Fruit fly (Drosophila melanogaster) whole organism, embryonic: ENCODE measurements around the gene trx.

Experiments used
- Atf6 ChIP-seq: fragments of 200-800 bp; sonication (Bioruptor generic); IDR thresholded peaks from 2 replicates; pipeline ENCODE4 v1.3.6; 2022; ENCODE audit warnings: missing biosample characterization, missing genetic modification characterization
- B-H1 ChIP-seq: fragments of 200-800 bp; sonication (Bioruptor generic); IDR thresholded peaks from 3 replicates; pipeline ENCODE4 v1.3.6; 2022; ENCODE audit warnings: missing biosample characterization, missing genetic modification characterization
- BEAF-32 ChIP-seq: fragments of 200-800 bp; sonication (Bioruptor generic); optimal IDR thresholded peaks from 3 replicates; lab custom pipeline; 2017; ENCODE audit warnings: missing biosample characterization, missing genetic modification characterization, mild to moderate bottlenecking, moderate library complexity, missing genetic modification reagents
- Bdp1 ChIP-seq: fragments of 200-800 bp; sonication (Bioruptor generic); optimal IDR thresholded peaks from 3 replicates; lab custom pipeline; 2016; ENCODE audit warnings: missing biosample characterization, missing genetic modification characterization
- CG10147 ChIP-seq: fragments of 200-800 bp; sonication (Bioruptor generic); optimal IDR thresholded peaks from 2 replicates; lab custom pipeline; 2019; ENCODE audit warnings: missing biosample characterization, mild to moderate bottlenecking, missing genetic modification characterization, moderate library complexity
- CG11696 ChIP-seq: fragments of 200-800 bp; sonication (Bioruptor generic); IDR thresholded peaks from 2 replicates; pipeline ENCODE4 v1.3.6; 2022; ENCODE audit warnings: missing biosample characterization, missing genetic modification characterization
- CG14441 ChIP-seq: fragments of 200-800 bp; sonication (Bioruptor generic); IDR thresholded peaks from 2 replicates; pipeline ENCODE4 v1.3.6; 2022; ENCODE audit warnings: missing biosample characterization, missing genetic modification characterization
- CG15073 ChIP-seq: fragments of 200-800 bp; sonication (Bioruptor generic); optimal IDR thresholded peaks from 2 replicates; lab custom pipeline; 2016; ENCODE audit warnings: missing biosample characterization, missing genetic modification characterization
- CG1529 ChIP-seq: fragments of 200-800 bp; sonication (Bioruptor generic); optimal IDR thresholded peaks from 3 replicates; lab custom pipeline; 2018; ENCODE audit warnings: missing biosample characterization, missing genetic modification characterization
- CG16813 ChIP-seq: fragments of 200-800 bp; sonication (Bioruptor generic); IDR thresholded peaks from 3 replicates; pipeline ENCODE4 v1.3.6; 2022; ENCODE audit warnings: missing biosample characterization, missing genetic modification characterization; ENCODE audit not compliant: partially characterized antibody
- CG17361 ChIP-seq: fragments of 200-800 bp; sonication (Bioruptor generic); IDR thresholded peaks from 3 replicates; pipeline ENCODE4 v1.3.6; 2022; ENCODE audit warnings: missing biosample characterization, missing genetic modification characterization
- CG18011 ChIP-seq: fragments of 200-800 bp; sonication (Bioruptor generic); optimal IDR thresholded peaks from 2 replicates; lab custom pipeline; 2017; ENCODE audit warnings: missing biosample characterization, missing genetic modification characterization, mild to moderate bottlenecking, moderate library complexity, missing genotype
- CG18619 ChIP-seq: fragments of 200-800 bp; sonication (Bioruptor generic); optimal IDR thresholded peaks from 3 replicates; lab custom pipeline; 2017; ENCODE audit warnings: missing biosample characterization, mild to moderate bottlenecking, missing genetic modification characterization
- CG2120 ChIP-seq: fragments of 200-800 bp; sonication (Bioruptor generic); optimal IDR thresholded peaks from 3 replicates; lab custom pipeline; 2016; ENCODE audit warnings: missing biosample characterization, missing genetic modification characterization
- CG31441 ChIP-seq: fragments of 200-800 bp; sonication (Bioruptor generic); IDR thresholded peaks from 2 replicates; pipeline ENCODE4 v1.3.6; 2022; ENCODE audit warnings: missing biosample characterization, missing genetic modification characterization
- CG34224 ChIP-seq: fragments of 200-800 bp; sonication (Bioruptor generic); IDR thresholded peaks from 3 replicates; pipeline ENCODE4 v1.3.6; 2022; ENCODE audit warnings: missing biosample characterization, missing genetic modification characterization; ENCODE audit not compliant: partially characterized antibody
- CG5245 ChIP-seq: fragments of 200-800 bp; sonication (Bioruptor generic); optimal IDR thresholded peaks from 3 replicates; lab custom pipeline; 2016; ENCODE audit warnings: missing biosample characterization, missing genetic modification characterization
- CG6654 ChIP-seq: fragments of 200-800 bp; sonication (Bioruptor generic); optimal IDR thresholded peaks from 2 replicates; lab custom pipeline; 2017; ENCODE audit warnings: missing biosample characterization, mild to moderate bottlenecking, missing genetic modification characterization
- CG6765 ChIP-seq: fragments of 200-800 bp; sonication (Bioruptor generic); optimal IDR thresholded peaks from 3 replicates; lab custom pipeline; 2017; ENCODE audit warnings: missing biosample characterization, mild to moderate bottlenecking, missing genetic modification characterization
- CG8359 ChIP-seq: fragments of 200-800 bp; sonication (Bioruptor generic); optimal IDR thresholded peaks from 2 replicates; lab custom pipeline; 2017; ENCODE audit warnings: missing biosample characterization, mild to moderate bottlenecking, missing genetic modification characterization, borderline replicate concordance
- CG9215 ChIP-seq: fragments of 200-800 bp; sonication (Bioruptor generic); IDR thresholded peaks from 2 replicates; pipeline ENCODE4 v1.3.6; 2022; ENCODE audit warnings: missing biosample characterization, missing genetic modification characterization
- D19B ChIP-seq: fragments of 200-800 bp; sonication (Bioruptor generic); optimal IDR thresholded peaks from 2 replicates; lab custom pipeline; 2017; ENCODE audit warnings: missing biosample characterization, mild to moderate bottlenecking, missing genetic modification characterization
- Deaf1 ChIP-seq: fragments of 200-800 bp; optimal IDR thresholded peaks from 3 replicates; lab custom pipeline; 2019; ENCODE audit warnings: missing biosample characterization, mild to moderate bottlenecking, missing genetic modification characterization, moderate library complexity
- Fer3 ChIP-seq: fragments of 200-800 bp; sonication (Bioruptor generic); optimal IDR thresholded peaks from 2 replicates; lab custom pipeline; 2018; ENCODE audit warnings: missing biosample characterization, mild to moderate bottlenecking, missing genetic modification characterization, moderate library complexity
- HLH54F ChIP-seq: fragments of 200-800 bp; sonication (Bioruptor generic); optimal IDR thresholded peaks from 3 replicates; lab custom pipeline; 2016; ENCODE audit warnings: missing biosample characterization, missing genetic modification characterization
- Hmx ChIP-seq: fragments of 200-800 bp; sonication (Bioruptor generic); optimal IDR thresholded peaks from 2 replicates; lab custom pipeline; 2016; ENCODE audit warnings: missing biosample characterization, missing genetic modification characterization
- MTF-1 ChIP-seq: fragments of 200-800 bp; sonication (Bioruptor generic); optimal IDR thresholded peaks from 2 replicates; lab custom pipeline; 2018; ENCODE audit warnings: missing biosample characterization, mild to moderate bottlenecking, missing genetic modification characterization, borderline replicate concordance
- NK7.1 ChIP-seq: fragments of 200-800 bp; sonication (Bioruptor generic); optimal IDR thresholded peaks from 3 replicates; lab custom pipeline; 2016; ENCODE audit warnings: missing biosample characterization, missing genetic modification characterization
- Opbp ChIP-seq: fragments of 200-800 bp; sonication (Bioruptor generic); IDR thresholded peaks from 3 replicates; pipeline ENCODE4 v1.3.6; 2022; ENCODE audit warnings: missing biosample characterization, missing genetic modification characterization; ENCODE audit not compliant: partially characterized antibody
- PHDP ChIP-seq: fragments of 200-800 bp; sonication (Bioruptor generic); optimal IDR thresholded peaks from 3 replicates; lab custom pipeline; 2018; ENCODE audit warnings: missing biosample characterization, mild to moderate bottlenecking, missing genetic modification characterization, moderate library complexity
- Side ChIP-seq: fragments of 200-800 bp; sonication (Bioruptor generic); optimal IDR thresholded peaks from 2 replicates; lab custom pipeline; 2016; ENCODE audit warnings: missing biosample characterization, missing genetic modification characterization
- Spps ChIP-seq: fragments of 200-800 bp; sonication (Bioruptor generic); optimal IDR thresholded peaks from 2 replicates; lab custom pipeline; 2018; ENCODE audit warnings: missing biosample characterization, mild to moderate bottlenecking, missing genetic modification characterization
- Vsx1 ChIP-seq: fragments of 200-800 bp; sonication (Bioruptor generic); optimal IDR thresholded peaks from 2 replicates; lab custom pipeline; 2017; ENCODE audit warnings: missing biosample characterization, mild to moderate bottlenecking, missing genetic modification characterization, missing genetic modification reagents
- ab ChIP-seq: fragments of 200-800 bp; sonication (Bioruptor generic); optimal IDR thresholded peaks from 2 replicates; lab custom pipeline; 2016; ENCODE audit warnings: missing biosample characterization, missing genetic modification characterization
- al ChIP-seq: fragments of 200-800 bp; sonication (Bioruptor generic); IDR thresholded peaks from 2 replicates; pipeline ENCODE4 v1.3.6; 2022; ENCODE audit warnings: missing biosample characterization, missing genetic modification characterization
- caup ChIP-seq: fragments of 200-800 bp; sonication (Bioruptor generic); optimal IDR thresholded peaks from 3 replicates; lab custom pipeline; 2017; ENCODE audit warnings: missing biosample characterization, mild to moderate bottlenecking, missing genetic modification characterization, moderate library complexity; ENCODE audit not compliant: severe bottlenecking
- chinmo ChIP-seq: fragments of 200-800 bp; sonication (Bioruptor generic); IDR thresholded peaks from 4 replicates; pipeline ENCODE4 v1.3.6; 2022; ENCODE audit warnings: missing biosample characterization, missing genetic modification characterization; ENCODE audit not compliant: partially characterized antibody
- croc ChIP-seq: fragments of 200-800 bp; sonication (Bioruptor generic); conservative IDR thresholded peaks from 3 replicates; pipeline ENCODE4 v1.3.6; 2022; ENCODE audit warnings: missing biosample characterization, missing genetic modification characterization
- crol ChIP-seq: fragments of 200-800 bp; sonication (Bioruptor generic); IDR thresholded peaks from 2 replicates; pipeline ENCODE4 v1.3.6; 2022; ENCODE audit warnings: missing biosample characterization, missing genetic modification characterization
- gcm ChIP-seq: fragments of 200-800 bp; sonication (Bioruptor generic); optimal IDR thresholded peaks from 2 replicates; lab custom pipeline; 2019; ENCODE audit warnings: missing biosample characterization, mild to moderate bottlenecking, missing genetic modification characterization, moderate library complexity
- mam ChIP-seq: fragments of 200-800 bp; sonication (Bioruptor generic); optimal IDR thresholded peaks from 3 replicates; lab custom pipeline; 2016; ENCODE audit warnings: missing biosample characterization, missing genetic modification characterization
- pzg ChIP-seq: fragments of 200-800 bp; sonication (Bioruptor generic); optimal IDR thresholded peaks from 3 replicates; lab custom pipeline; 2018; ENCODE audit warnings: missing biosample characterization, mild to moderate bottlenecking, missing genetic modification characterization, moderate library complexity
- ranshi ChIP-seq: fragments of 200-800 bp; sonication (Bioruptor generic); IDR thresholded peaks from 2 replicates; pipeline ENCODE4 v1.3.6; 2022; ENCODE audit warnings: missing biosample characterization, missing genetic modification characterization
- row ChIP-seq: fragments of 200-800 bp; sonication (Bioruptor generic); IDR thresholded peaks from 3 replicates; pipeline ENCODE4 v1.3.6; 2022; ENCODE audit warnings: missing biosample characterization, missing genetic modification characterization
- sens ChIP-seq: fragments of 200-800 bp; sonication (Bioruptor generic); peaks from one replicate; lab custom pipeline; 2016; ENCODE audit warnings: missing biosample characterization, missing genetic modification characterization
- sqz ChIP-seq: fragments of 200-800 bp; sonication (Bioruptor generic); optimal IDR thresholded peaks from 3 replicates; lab custom pipeline; 2018; ENCODE audit warnings: missing biosample characterization, mild to moderate bottlenecking, missing genetic modification characterization
- toy ChIP-seq: fragments of 200-800 bp; sonication (Bioruptor generic); IDR thresholded peaks from 2 replicates; pipeline ENCODE4 v1.3.6; 2022; ENCODE audit warnings: missing biosample characterization, missing genetic modification characterization
- unpg ChIP-seq: fragments of 200-800 bp; sonication (Bioruptor generic); optimal IDR thresholded peaks from 3 replicates; lab custom pipeline; 2018; ENCODE audit warnings: missing biosample characterization, mild to moderate bottlenecking, missing genetic modification characterization, moderate library complexity
- wek ChIP-seq: fragments of 200-800 bp; sonication (Bioruptor generic); optimal IDR thresholded peaks from 3 replicates; lab custom pipeline; 2018; ENCODE audit warnings: missing biosample characterization, mild to moderate bottlenecking, missing genetic modification characterization, moderate library complexity

Gene trx

DNA sequence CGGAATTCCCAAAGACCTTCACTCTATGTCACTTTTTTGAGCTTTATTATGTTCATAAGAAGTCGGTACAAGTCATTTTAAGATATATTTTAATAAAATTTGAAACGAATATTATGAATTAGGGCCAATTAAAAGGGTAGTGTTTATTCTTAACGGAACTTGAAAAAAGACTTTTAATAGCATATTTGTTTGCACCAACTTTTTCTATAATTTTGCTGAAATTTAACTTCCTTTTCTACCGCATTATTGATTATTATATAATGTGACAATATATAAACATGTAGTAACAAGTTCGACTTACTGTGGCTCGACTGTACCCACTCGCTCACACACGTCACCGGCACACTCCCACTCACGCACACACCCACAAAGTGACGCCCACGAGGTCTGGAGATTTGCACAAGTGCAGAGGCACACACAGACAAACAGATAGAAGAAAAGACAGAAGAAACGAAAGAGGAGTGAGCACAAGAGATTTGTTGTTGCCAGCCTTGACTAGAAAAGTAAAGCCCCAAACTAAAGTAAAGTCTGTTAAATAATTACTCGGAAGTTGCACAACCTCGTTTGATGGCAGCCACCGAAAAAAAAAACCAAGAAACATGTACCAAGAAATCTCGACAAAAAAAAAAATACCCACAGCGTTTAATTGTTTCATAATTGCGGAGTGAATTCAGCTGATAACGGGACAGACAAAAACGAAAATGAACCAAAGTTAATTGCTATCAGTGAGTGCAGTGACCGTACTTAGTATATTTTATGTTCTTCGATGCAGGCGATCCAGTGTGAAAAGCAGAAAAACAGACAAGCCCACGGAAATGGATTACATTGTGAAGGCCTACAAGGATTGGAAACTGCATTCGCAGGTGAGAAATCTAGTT, 3.5 kb upstream of the trx start (continued):
- TF ChIP-seq CG8359 (no peak), ab (GFP tag; lab: Kevin White, UChicago) (no peak), Atf6 (GFP tag; lab: Robert Waterston, UW) (no peak), CG18619 (peak; percentile 11), gcm (no peak), Opbp (GFP tag; lab: Robert Waterston, UW) (no peak), Bdp1 (GFP tag; lab: Kevin White, UChicago) (no peak), sens (GFP tag; lab: Kevin White, UChicago) (peak; percentile 70), chinmo (GFP tag; lab: Robert Waterston, UW) (0 out of 4 replicates have a peak, but pooled peaks have one; percentile 26), BEAF-32 (GFP tag; lab: Kevin White, UChicago) (no peak), mam (GFP tag; lab: Kevin White, UChicago) (no peak), CG10147 (GFP tag; lab: Kevin White, UChicago) (peak; percentile 17), Spps (tag; lab: Kevin White, UChicago) (no peak), Hmx (GFP tag; lab: Kevin White, UChicago) (no peak), crol (GFP tag; lab: Robert Waterston, UW) (no peak), CG5245 (GFP tag; lab: Kevin White, UChicago) (no peak), croc (GFP tag; lab: Robert Waterston, UW) (no peak), MTF-1 (GFP tag; lab: Kevin White, UChicago) (no peak), CG9215 (GFP tag; lab: Robert Waterston, UW) (no peak), CG18011 (GFP tag; lab: Kevin White, UChicago) (no peak), Fer3 (tag; lab: Kevin White, UChicago) (peak; percentile 28), CG16813 (GFP tag; lab: Robert Waterston, UW) (no peak), D19B (no peak), ranshi (no peak), CG1529 (GFP tag; lab: Kevin White, UChicago) (no peak), row (GFP tag; lab: Robert Waterston, UW) (peak; percentile 55), CG6654 (GFP tag; lab: Kevin White, UChicago) (no peak), CG11696 (GFP tag; lab: Robert Waterston, UW) (no peak), sqz (peak; percentile 48), unpg (GFP tag; lab: Kevin White, UChicago) (peak; percentile 3), HLH54F (GFP tag; lab: Kevin White, UChicago) (no peak), pzg (no peak), Side (no peak), B-H1 (GFP tag; lab: Robert Waterston, UW) (no peak), CG31441 (no peak), CG34224 (GFP tag; lab: Robert Waterston, UW) (no peak), CG15073 (no peak), Vsx1 (GFP tag; lab: Kevin White, UChicago) (no peak), CG17361 (GFP tag; lab: Robert Waterston, UW) (no peak), PHDP (peak; percentile 7), NK7.1 (GFP tag; lab: Kevin White, UChicago) (no peak), wek (GFP tag; lab: Kevin White, UChicago) (no peak), al (GFP tag; lab: Robert Waterston, UW) (no peak), Deaf1 (no peak), caup (GFP tag; lab: Kevin White, UChicago) (no peak), CG6765 (GFP tag; lab: Kevin White, UChicago) (peak; percentile 33), CG14441 (GFP tag; lab: Robert Waterston, UW) (0 out of 2 replicates have a peak, but pooled peaks have one; percentile 19), toy (GFP tag; lab: Robert Waterston, UW) (no peak), CG2120 (GFP tag; lab: Kevin White, UChicago) (peak; percentile 16)
